Worm (Caenorhabditis elegans) whole organism, late embryonic: ENCODE measurements around the gene F18E9.8.

Source experiments
- C08G9.2 ChIP-seq: sonication (generic microtip); optimal IDR thresholded peaks from 2 replicates; lab custom pipeline; 2016; ENCODE audit warnings: mild to moderate bottlenecking, missing genetic modification characterization, moderate library complexity, missing compliant biosample characterization
- C38D4.7 ChIP-seq: fragments of 200-800 bp; sonication (Bioruptor generic); optimal IDR thresholded peaks from 2 replicates; lab custom pipeline; 2018; ENCODE audit warnings: mild to moderate bottlenecking, missing genetic modification characterization, moderate library complexity, missing compliant biosample characterization
- F13H6.1 ChIP-seq: sonication (generic microtip); optimal IDR thresholded peaks from 2 replicates; lab custom pipeline; 2016; ENCODE audit warnings: missing genetic modification characterization, missing compliant biosample characterization
- K02D7.2 ChIP-seq: sonication (generic microtip); optimal IDR thresholded peaks from 2 replicates; lab custom pipeline; 2017; ENCODE audit warnings: mild to moderate bottlenecking, missing genetic modification characterization, missing compliant biosample characterization
- T23F11.4 ChIP-seq: fragments of 200-800 bp; sonication (Bioruptor generic); optimal IDR thresholded peaks from 2 replicates; lab custom pipeline; 2018; ENCODE audit warnings: mild to moderate bottlenecking, missing genetic modification characterization, missing compliant biosample characterization
- ceh-14 ChIP-seq: sonication (generic microtip); optimal IDR thresholded peaks from 2 replicates; lab custom pipeline; 2016; ENCODE audit warnings: missing genotype, missing genetic modification characterization, missing compliant biosample characterization
- ceh-18 ChIP-seq: sonication (generic microtip); optimal IDR thresholded peaks from 2 replicates; lab custom pipeline; 2016; ENCODE audit warnings: missing genetic modification characterization, missing compliant biosample characterization
- ceh-19 ChIP-seq: fragments of 200-800 bp; sonication (Bioruptor generic); optimal IDR thresholded peaks from 2 replicates; lab custom pipeline; 2018; ENCODE audit warnings: mild to moderate bottlenecking, missing genetic modification characterization, missing compliant biosample characterization
- ceh-30 ChIP-seq: fragments of 150-350 bp; optimal IDR thresholded peaks from 2 replicates; lab custom pipeline; 2014; ENCODE audit warnings: missing biosample characterization, missing genetic modification characterization
- ceh-31 ChIP-seq: sonication (generic microtip); optimal IDR thresholded peaks from 2 replicates; lab custom pipeline; 2016; ENCODE audit warnings: missing genetic modification characterization, missing compliant biosample characterization
- ceh-34 ChIP-seq: sonication (generic microtip); optimal IDR thresholded peaks from 2 replicates; lab custom pipeline; 2016; ENCODE audit warnings: mild to moderate bottlenecking, missing genetic modification characterization, missing compliant biosample characterization
- ceh-6 ChIP-seq: fragments of 200-800 bp; sonication (Bioruptor generic); optimal IDR thresholded peaks from 2 replicates; lab custom pipeline; 2018; ENCODE audit warnings: mild to moderate bottlenecking, missing genetic modification characterization, missing compliant biosample characterization
- ceh-9 ChIP-seq: sonication (generic microtip); optimal IDR thresholded peaks from 2 replicates; lab custom pipeline; 2016; ENCODE audit warnings: mild to moderate bottlenecking, missing genetic modification characterization, inconsistent platforms, missing compliant biosample characterization
- dmd-4 ChIP-seq: sonication (generic microtip); optimal IDR thresholded peaks from 2 replicates; lab custom pipeline; 2016; ENCODE audit warnings: borderline replicate concordance, missing genetic modification characterization, missing compliant biosample characterization
- elt-2 ChIP-seq: sonication (generic microtip); optimal IDR thresholded peaks from 2 replicates; lab custom pipeline; 2016; ENCODE audit warnings: missing genetic modification reagents, missing genetic modification characterization, missing compliant biosample characterization
- elt-4 ChIP-seq: sonication (generic microtip); optimal IDR thresholded peaks from 2 replicates; lab custom pipeline; 2016; ENCODE audit warnings: missing genetic modification characterization, missing compliant biosample characterization
- fax-1 ChIP-seq: sonication (generic microtip); optimal IDR thresholded peaks from 2 replicates; lab custom pipeline; 2016; ENCODE audit warnings: missing genotype, missing genetic modification characterization, missing compliant biosample characterization
- fkh-10 ChIP-seq: fragments of 150-350 bp; optimal IDR thresholded peaks from 2 replicates; lab custom pipeline; 2014; ENCODE audit warnings: missing biosample characterization, missing genetic modification reagents, missing genetic modification characterization
- fkh-6 ChIP-seq: sonication (generic microtip); optimal IDR thresholded peaks from 2 replicates; lab custom pipeline; 2016; ENCODE audit warnings: missing genetic modification characterization, missing compliant biosample characterization
- gmeb-2 ChIP-seq: sonication (generic microtip); optimal IDR thresholded peaks from 2 replicates; lab custom pipeline; 2016; ENCODE audit warnings: missing genetic modification characterization, inconsistent platforms, missing compliant biosample characterization
- hlh-30 ChIP-seq: sonication (generic microtip); optimal IDR thresholded peaks from 2 replicates; lab custom pipeline; 2017; ENCODE audit warnings: antibody characterized with exemption, missing genetic modification characterization, missing compliant biosample characterization; ENCODE audit not compliant: insufficient read depth
- lim-6 ChIP-seq: sonication (generic microtip); optimal IDR thresholded peaks from 2 replicates; lab custom pipeline; 2016; ENCODE audit warnings: missing genetic modification characterization, missing compliant biosample characterization
- lin-11 ChIP-seq: fragments of 200-800 bp; sonication (Bioruptor generic); optimal IDR thresholded peaks from 2 replicates; lab custom pipeline; 2018; ENCODE audit warnings: mild to moderate bottlenecking, missing genetic modification characterization, missing compliant biosample characterization
- madf-2 ChIP-seq: sonication (generic microtip); optimal IDR thresholded peaks from 2 replicates; lab custom pipeline; 2017; ENCODE audit warnings: missing genetic modification characterization, missing compliant biosample characterization
- mec-3 ChIP-seq: sonication (generic microtip); optimal IDR thresholded peaks from 2 replicates; lab custom pipeline; 2016; ENCODE audit warnings: borderline replicate concordance, missing genetic modification characterization, missing compliant biosample characterization
- nfya-1 ChIP-seq: sonication (generic microtip); optimal IDR thresholded peaks from 2 replicates; lab custom pipeline; 2017; ENCODE audit warnings: missing genetic modification characterization, mild to moderate bottlenecking, missing compliant biosample characterization, antibody characterized with exemption, moderate library complexity
- nhr-11 ChIP-seq: fragments of 150-350 bp; optimal IDR thresholded peaks from 2 replicates; lab custom pipeline; 2014; ENCODE audit warnings: missing biosample characterization, missing genetic modification characterization
- pag-3 ChIP-seq: sonication (generic microtip); optimal IDR thresholded peaks from 2 replicates; lab custom pipeline; 2016; ENCODE audit warnings: missing compliant biosample characterization, missing genetic modification characterization, borderline replicate concordance
- pax-1 ChIP-seq: fragments of 150-350 bp; optimal IDR thresholded peaks from 2 replicates; lab custom pipeline; 2014; ENCODE audit warnings: missing biosample characterization, missing genetic modification characterization
- pha-4 ChIP-seq: fragments of 150-350 bp; optimal IDR thresholded peaks from 2 replicates; lab custom pipeline; 2018; ENCODE audit warnings: missing biosample characterization, missing genetic modification reagents, missing genetic modification characterization
- pros-1 ChIP-seq: fragments of 150-350 bp; optimal IDR thresholded peaks from 2 replicates; lab custom pipeline; 2014; ENCODE audit warnings: missing biosample characterization, missing genetic modification reagents, missing genetic modification characterization
- rnt-1 ChIP-seq: sonication (generic microtip); optimal IDR thresholded peaks from 2 replicates; lab custom pipeline; 2016; ENCODE audit warnings: missing genetic modification characterization, missing compliant biosample characterization
- sox-2 ChIP-seq: fragments of 200-800 bp; sonication (Bioruptor generic); IDR thresholded peaks from 2 replicates; pipeline ENCODE4 v1.3.6; 2022; ENCODE audit warnings: missing genetic modification reagents, missing genetic modification characterization, missing compliant biosample characterization
- sox-4 ChIP-seq: sonication (generic microtip); optimal IDR thresholded peaks from 2 replicates; lab custom pipeline; 2017; ENCODE audit warnings: mild to moderate bottlenecking, missing genetic modification characterization, inconsistent platforms, missing compliant biosample characterization
- syd-9 ChIP-seq: sonication (generic microtip); optimal IDR thresholded peaks from 2 replicates; lab custom pipeline; 2016; ENCODE audit warnings: mild to moderate bottlenecking, missing genetic modification characterization, moderate library complexity, missing compliant biosample characterization
- tbx-2 ChIP-seq: sonication (generic microtip); optimal IDR thresholded peaks from 2 replicates; lab custom pipeline; 2016; ENCODE audit warnings: missing genetic modification characterization, missing compliant biosample characterization
- tbx-7 ChIP-seq: sonication (generic microtip); optimal IDR thresholded peaks from 2 replicates; lab custom pipeline; 2016; ENCODE audit warnings: missing genotype, missing genetic modification characterization, missing compliant biosample characterization
- ttx-3 ChIP-seq: sonication (generic microtip); optimal IDR thresholded peaks from 2 replicates; lab custom pipeline; 2016; ENCODE audit warnings: missing genetic modification reagents, missing genetic modification characterization, missing compliant biosample characterization

Gene F18E9.8

ce11 chrX:8592881-8593280 is 11.5 kb upstream of the F18E9.8 start, which contains the start of gene nlp-7:
TSS of gene nlp-7 (plus strand) at chrX:8593181.
- TF ChIP-seq fkh-10 = no peak
- no peak for TF ChIP-seq elt-4 (tag; lab: Kevin White, UChicago)
- no peak for TF ChIP-seq ceh-14
- no peak for TF ChIP-seq lim-6 (tag; lab: Kevin White, UChicago)
- TF ChIP-seq pag-3 (tag; lab: Kevin White, UChicago) = no peak
- TF ChIP-seq ceh-30 (tag; lab: Kevin White, UChicago) = no peak
- no peak for TF ChIP-seq pros-1 (tag; lab: Kevin White, UChicago)
- no peak for TF ChIP-seq ttx-3 (tag; lab: Kevin White, UChicago)
- TF ChIP-seq fkh-6 (tag; lab: Kevin White, UChicago) = no peak
- TF ChIP-seq hlh-30 (tag; lab: Kevin White, UChicago) = no peak
- no peak for TF ChIP-seq pha-4 (tag; lab: Kevin White, UChicago)
- TF ChIP-seq ceh-6 (GFP tag; lab: Kevin White, UChicago) = no peak
- TF ChIP-seq tbx-2 (tag; lab: Kevin White, UChicago) = no peak
- no peak for TF ChIP-seq syd-9
- TF ChIP-seq elt-2 (tag; lab: Kevin White, UChicago) = no peak
- no peak for TF ChIP-seq sox-2 (GFP tag; lab: Robert Waterston, UW)
- TF ChIP-seq, all 69 proteins: peak for 0

ce11 chrX:8585837-8586236 is 4.5 kb upstream of the F18E9.8 start, which contains the start of gene F18E9.3:
TSS of gene F18E9.3 (plus strand) at chrX:8586147.
- no peak for TF ChIP-seq rnt-1 (tag; lab: Kevin White, UChicago)
- no peak for TF ChIP-seq nfya-1 (tag; lab: Kevin White, UChicago)
- TF ChIP-seq syd-9 = no peak
- no peak for TF ChIP-seq dmd-4 (tag; lab: Kevin White, UChicago)
- no peak for TF ChIP-seq F13H6.1 (tag; lab: Kevin White, UChicago)
- no peak for TF ChIP-seq madf-2 (tag; lab: Kevin White, UChicago)
- TF ChIP-seq nhr-11 (tag; lab: Kevin White, UChicago) = no peak
- no peak for TF ChIP-seq T23F11.4 (GFP tag; lab: Kevin White, UChicago)
- no peak for TF ChIP-seq C08G9.2 (tag; lab: Kevin White, UChicago)
- TF ChIP-seq ceh-18 (tag; lab: Kevin White, UChicago) = no peak
- no peak for TF ChIP-seq fax-1 (tag; lab: Kevin White, UChicago)
- TF ChIP-seq tbx-7 = no peak

ce11 chrX:8584825-8585384 is 3.6 kb upstream of the F18E9.8 start:
- TF ChIP-seq K02D7.2 (tag; lab: Kevin White, UChicago) (no peak), C38D4.7 (GFP tag; lab: Kevin White, UChicago) (no peak), elt-4 (tag; lab: Kevin White, UChicago) (no peak), pax-1 (tag; lab: Kevin White, UChicago) (no peak), rnt-1 (tag; lab: Kevin White, UChicago) (no peak), ceh-34 (tag; lab: Kevin White, UChicago) (no peak), tbx-7 (no peak), sox-4 (no peak), ceh-9 (tag; lab: Kevin White, UChicago) (no peak), syd-9 (no peak), lin-11 (tag; lab: Kevin White, UChicago) (no peak), F13H6.1 (tag; lab: Kevin White, UChicago) (no peak), ceh-19 (GFP tag; lab: Kevin White, UChicago) (no peak), gmeb-2 (no peak), mec-3 (no peak), ceh-31 (tag; lab: Kevin White, UChicago) (no peak)
